Fruit fly (Drosophila melanogaster) whole organism, embryonic: ENCODE measurements around the gene CG14300.

Source experiments
- nerfin-1 ChIP-seq: fragments of 200-800 bp; sonication (Bioruptor generic); optimal IDR thresholded peaks from 3 replicates; lab custom pipeline; 2019; ENCODE audit warnings: missing biosample characterization, mild to moderate bottlenecking, missing genetic modification characterization, moderate library complexity
- stwl ChIP-seq: fragments of 200-800 bp; sonication (Bioruptor generic); optimal IDR thresholded peaks from 3 replicates; lab custom pipeline; 2018; ENCODE audit warnings: missing biosample characterization, mild to moderate bottlenecking, missing genetic modification characterization, moderate library complexity
- unc-4 ChIP-seq: fragments of 200-800 bp; sonication (Bioruptor generic); IDR thresholded peaks from 2 replicates; pipeline ENCODE4 v1.3.6; 2022; ENCODE audit warnings: missing biosample characterization, missing genetic modification characterization; ENCODE audit not compliant: partially characterized antibody

DNA sequence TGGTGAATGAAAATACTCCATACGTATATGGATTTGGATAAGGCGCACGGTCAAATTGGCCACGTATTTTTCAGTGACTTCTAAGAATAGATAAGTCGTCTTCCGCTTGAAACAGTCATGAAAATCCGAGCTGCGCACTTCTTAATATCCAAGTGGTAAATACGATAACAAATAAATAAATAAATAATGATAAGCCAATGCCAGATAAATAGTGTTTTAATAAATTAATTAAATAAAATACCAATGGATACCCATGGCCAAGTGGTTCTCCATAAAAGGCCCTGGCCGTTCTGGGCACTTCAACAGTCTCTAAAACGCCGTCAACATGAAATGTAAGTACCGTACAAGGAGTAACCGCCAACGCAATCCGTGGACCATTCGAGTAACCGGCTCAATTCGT is 38.9 kb upstream of the CG14300 start, which contains the start of gene CG14302:
- no peak for TF ChIP-seq nerfin-1 (tag; lab: Kevin White, UChicago)
- TF ChIP-seq unc-4 = no peak
- no peak for TF ChIP-seq stwl (tag; lab: Kevin White, UChicago)
